Fruit fly (Drosophila melanogaster): ENCODE measurements around the gene Rbbp5.

Rbbp5 gene

DNA sequence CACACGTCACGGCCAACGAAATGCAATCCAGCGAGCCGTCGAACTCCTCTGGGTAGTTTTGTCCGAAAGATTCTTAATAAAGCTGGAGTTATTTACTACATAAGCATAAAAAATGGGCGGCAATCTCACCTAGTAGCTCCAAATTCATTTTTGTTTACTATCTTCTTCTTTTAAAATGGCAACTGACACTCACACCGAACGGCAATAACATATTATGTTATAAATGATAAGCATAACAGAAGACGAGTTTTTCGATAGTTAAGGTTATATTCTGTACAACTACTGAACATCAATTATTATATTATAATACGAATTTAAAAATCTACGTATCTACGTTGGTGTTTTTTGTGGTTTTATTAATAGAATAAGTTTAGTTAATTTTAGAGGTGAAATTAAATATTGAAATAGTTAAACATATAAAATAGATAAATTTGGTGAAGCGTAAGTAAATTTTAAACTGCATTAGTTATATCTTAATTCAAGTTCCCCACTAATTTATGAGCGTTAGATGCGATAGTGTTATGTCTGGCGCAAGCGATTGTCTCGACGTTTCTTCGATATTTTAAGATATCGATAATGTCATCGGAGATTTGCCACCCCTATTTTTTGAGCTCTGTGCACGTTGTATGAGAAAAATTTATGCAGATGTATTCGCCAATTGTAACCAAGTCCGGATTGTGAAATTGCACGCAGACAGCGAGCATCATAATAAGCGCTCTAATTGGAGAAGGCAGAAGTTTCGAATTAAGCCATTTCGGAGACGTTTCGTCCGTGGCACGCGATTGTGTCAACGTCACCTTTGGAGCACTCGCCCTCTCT is at the start of gene Rbbp5, which contains the start of gene eRF1:
Gene Rbbp5 (minus strand): TSS at position 181 of the 819 bp plus-strand sequence.
Gene eRF1 (plus strand): TSS at position 594 of the 819 bp plus-strand sequence.
- TF ChIP-seq CG32121 (GFP tag; IDR thresholded peaks at IDR 0.05) (peak; percentile 62; the same call in 1 of the 2 replicates), CG9948 (tag; optimal IDR thresholded peaks at IDR 0.05) (peak; percentile 37), CG8159 (tag; optimal IDR thresholded peaks at IDR 0.05) (peak; percentile 61), Ets98B (GFP tag; IDR thresholded peaks at IDR 0.05) (no peak), gl (tag; optimal IDR thresholded peaks at IDR 0.05) (no peak), CG14655 (GFP tag; optimal IDR thresholded peaks at IDR 0.05) (no peak), D1 (tag; optimal IDR thresholded peaks at IDR 0.05) (no peak), EcR (GFP tag; optimal IDR thresholded peaks at IDR 0.05) (no peak), CG15710 (tag; optimal IDR thresholded peaks at IDR 0.05) (peak; percentile 66), CG8301 (tag; optimal IDR thresholded peaks at IDR 0.05) (peak; percentile 6), CG34367 (tag; optimal IDR thresholded peaks at IDR 0.05) (no peak), Pif1B (GFP tag; optimal IDR thresholded peaks at IDR 0.05) (peak; percentile 18), CG12605 (GFP tag; IDR thresholded peaks at IDR 0.05) (no peak), Pif1A (GFP tag; optimal IDR thresholded peaks at IDR 0.05) (no peak), rn (GFP tag; IDR thresholded peaks at IDR 0.05) (peak; percentile 63), CG13204 (GFP tag; optimal IDR thresholded peaks at IDR 0.05) (no peak), CG10348 (GFP tag; IDR thresholded peaks at IDR 0.05) (no peak), fd96Ca (GFP tag; IDR thresholded peaks at IDR 0.05) (no peak; the same call in 2 of the 3 replicates), CG4496 (GFP tag; IDR thresholded peaks at IDR 0.05) (no peak), Snoo (tag; optimal IDR thresholded peaks at IDR 0.05) (peak; percentile 43), CG17806 (tag; optimal IDR thresholded peaks at IDR 0.05) (peak; percentile 46)

DNA sequence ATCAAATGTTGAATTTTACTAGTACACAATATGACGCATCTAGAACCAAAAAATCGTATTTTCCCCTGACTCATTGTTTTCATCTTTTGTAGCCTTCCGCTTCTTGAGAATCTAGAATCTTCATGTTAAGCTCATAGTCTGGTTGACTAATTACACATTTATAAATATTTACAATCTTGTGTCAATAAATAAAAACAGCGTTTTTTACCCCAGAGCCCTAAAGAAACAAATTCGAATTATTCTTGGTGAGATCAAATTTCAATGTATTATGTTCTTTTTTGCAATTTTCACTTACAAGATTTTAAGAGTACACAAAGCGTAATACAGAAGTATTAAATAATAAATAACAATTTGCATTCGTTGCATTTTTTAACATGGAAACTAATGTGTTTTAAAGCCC is 48.3 kb upstream of the Rbbp5 start:
- TF ChIP-seq CG14655 (GFP tag; optimal IDR thresholded peaks at IDR 0.05) (no peak), CG9948 (tag; optimal IDR thresholded peaks at IDR 0.05) (no peak), Ets98B (GFP tag; IDR thresholded peaks at IDR 0.05) (no peak), CG34367 (tag; optimal IDR thresholded peaks at IDR 0.05) (no peak), CG8159 (tag; optimal IDR thresholded peaks at IDR 0.05) (no peak), CG13204 (GFP tag; optimal IDR thresholded peaks at IDR 0.05) (no peak), CG32121 (GFP tag; IDR thresholded peaks at IDR 0.05) (no peak), fd96Ca (GFP tag; IDR thresholded peaks at IDR 0.05) (no peak), Pif1A (GFP tag; optimal IDR thresholded peaks at IDR 0.05) (no peak), CG15710 (tag; optimal IDR thresholded peaks at IDR 0.05) (no peak), rn (GFP tag; IDR thresholded peaks at IDR 0.05) (no peak), CG10348 (GFP tag; IDR thresholded peaks at IDR 0.05) (no peak), EcR (GFP tag; optimal IDR thresholded peaks at IDR 0.05) (no peak), Pif1B (GFP tag; optimal IDR thresholded peaks at IDR 0.05) (no peak), Snoo (tag; optimal IDR thresholded peaks at IDR 0.05) (no peak)

DNA sequence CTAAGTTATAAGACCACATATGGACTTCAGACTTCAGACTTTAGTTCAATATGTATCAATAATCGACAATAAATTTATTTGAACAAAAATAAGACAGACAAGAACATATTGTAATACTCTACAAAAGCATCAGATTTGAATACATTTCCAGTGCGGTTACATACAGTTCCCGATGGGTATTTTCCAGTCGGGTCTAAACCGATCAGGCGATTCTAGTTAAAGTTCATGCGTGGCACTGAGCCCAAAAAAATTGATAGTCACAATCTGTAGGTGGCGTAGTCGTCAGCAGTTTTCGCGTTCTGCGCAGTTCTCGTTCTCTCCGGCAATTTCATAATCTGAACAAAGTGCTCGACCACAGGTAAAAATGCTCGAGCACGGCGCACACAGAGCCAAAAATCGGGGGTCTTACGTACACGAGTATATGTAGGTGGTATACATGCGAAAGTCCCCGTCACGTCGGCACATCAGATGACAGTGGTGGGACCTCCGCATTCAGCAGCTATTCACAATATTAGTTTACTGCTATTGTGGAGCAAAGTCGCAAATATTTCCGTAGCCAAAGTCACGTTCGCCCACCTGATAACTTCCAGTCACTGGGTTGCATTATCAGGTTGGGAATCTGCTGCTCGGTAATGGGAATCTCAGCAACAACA is 47.6 kb upstream of the Rbbp5 start:
- TF ChIP-seq fd96Ca (GFP tag; IDR thresholded peaks at IDR 0.05) = 0 out of 3 replicates have a peak, but pooled peaks have one; percentile 13
- no peak for TF ChIP-seq CG4496 (GFP tag; IDR thresholded peaks at IDR 0.05)
- peak; percentile 7 for TF ChIP-seq Pif1B (GFP tag; optimal IDR thresholded peaks at IDR 0.05)

DNA sequence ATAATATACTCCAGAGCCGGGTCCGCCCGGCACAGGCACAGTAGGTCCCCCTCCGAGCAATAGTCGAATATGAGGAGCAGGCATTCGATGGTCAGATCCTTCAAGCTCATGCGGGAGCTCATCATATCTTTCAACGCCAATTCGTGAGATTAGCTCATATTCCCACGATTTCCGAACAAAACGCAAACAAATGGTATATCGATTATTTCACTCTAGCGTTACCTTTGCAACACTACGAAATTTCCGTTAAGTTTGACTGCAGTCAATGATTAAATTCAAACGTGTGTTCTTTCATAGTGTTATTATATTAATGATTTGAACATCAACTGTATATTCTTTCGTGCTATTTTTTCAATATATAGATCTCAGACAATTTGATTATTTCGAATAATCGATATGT is 45.6 kb upstream of the Rbbp5 start, which contains the start of gene CG33969:
Gene CG33969 (minus strand): TSS at position 197 of the 400 bp plus-strand sequence.
- TF ChIP-seq CG32121 (GFP tag; IDR thresholded peaks at IDR 0.05) (no peak), CG15710 (tag; optimal IDR thresholded peaks at IDR 0.05) (no peak), gl (tag; optimal IDR thresholded peaks at IDR 0.05) (no peak), CG8301 (tag; optimal IDR thresholded peaks at IDR 0.05) (no peak), Snoo (tag; optimal IDR thresholded peaks at IDR 0.05) (no peak), CG4496 (GFP tag; IDR thresholded peaks at IDR 0.05) (no peak), CG34367 (tag; optimal IDR thresholded peaks at IDR 0.05) (no peak), CG17806 (tag; optimal IDR thresholded peaks at IDR 0.05) (no peak), CG13204 (GFP tag; optimal IDR thresholded peaks at IDR 0.05) (no peak), rn (GFP tag; IDR thresholded peaks at IDR 0.05) (no peak)

DNA sequence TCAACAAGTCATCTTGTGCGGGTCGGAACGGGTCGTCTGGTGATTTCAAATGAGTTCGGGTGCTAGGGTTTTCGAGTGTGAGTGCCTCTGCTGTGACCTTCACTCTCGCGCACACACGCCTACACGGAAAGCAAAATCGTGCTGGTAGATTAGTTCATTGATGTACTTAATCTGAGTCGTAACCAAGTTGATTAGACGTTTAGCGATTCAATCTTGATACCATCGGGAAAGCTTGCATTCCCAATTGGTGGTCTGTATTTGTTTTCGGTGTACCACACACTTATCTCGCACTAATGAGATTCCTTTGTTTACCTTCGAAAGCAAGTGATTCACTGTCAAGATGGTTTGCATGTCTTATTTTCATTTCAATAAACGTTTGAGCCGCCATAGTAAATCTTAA is 41.2 kb upstream of the Rbbp5 start:
- TF ChIP-seq CG4496 (GFP tag; IDR thresholded peaks at IDR 0.05) (no peak), CG8301 (tag; optimal IDR thresholded peaks at IDR 0.05) (no peak), gl (tag; optimal IDR thresholded peaks at IDR 0.05) (no peak), Pif1B (GFP tag; optimal IDR thresholded peaks at IDR 0.05) (no peak), CG32121 (GFP tag; IDR thresholded peaks at IDR 0.05) (no peak)

DNA sequence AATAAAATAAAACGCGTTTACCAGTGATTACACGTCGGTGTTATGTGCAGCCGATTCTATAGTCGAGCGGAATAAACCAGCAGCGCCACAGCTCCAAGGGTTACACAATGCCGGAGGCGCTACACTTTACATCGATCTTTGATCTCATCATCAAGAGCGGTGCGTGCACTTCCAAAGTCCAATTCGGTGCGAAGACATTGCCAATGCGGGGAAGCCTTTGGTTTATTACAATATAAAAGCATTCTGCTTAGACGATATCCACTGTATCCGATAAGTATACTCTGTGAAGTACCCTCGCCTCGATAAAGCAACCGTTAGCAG is 40.1 kb upstream of the Rbbp5 start:
- TF ChIP-seq gl (tag; optimal IDR thresholded peaks at IDR 0.05) (peak; percentile 45), fd96Ca (GFP tag; IDR thresholded peaks at IDR 0.05) (no peak), CG13204 (GFP tag; optimal IDR thresholded peaks at IDR 0.05) (peak; percentile 26), CG12605 (GFP tag; IDR thresholded peaks at IDR 0.05) (no peak)
